Worm (Caenorhabditis elegans) whole organism, L2 larva: ENCODE results near the gene F58B6.1.
A peak's percentile ranks its signal among the peaks of the same experiment; 100 is the strongest.
"Not testable (repeated sequence)": the region's sequence is repeated elsewhere in the genome, so short reads cannot be mapped to it uniquely, and the experiment has no call there.

Experiments used
- R02D3.7 ChIP-seq: fragments of 150-350 bp; optimal IDR thresholded peaks from 2 replicates; lab custom pipeline; 2014; ENCODE audit warnings: missing biosample characterization, missing genetic modification characterization
- Y55F3AM.14 ChIP-seq: fragments of 200-800 bp; sonication (Bioruptor generic); optimal IDR thresholded peaks from 2 replicates; lab custom pipeline; 2018; ENCODE audit warnings: mild to moderate bottlenecking, missing genetic modification characterization, missing compliant biosample characterization
- aly-2 ChIP-seq: fragments of 150-350 bp; optimal IDR thresholded peaks from 2 replicates; lab custom pipeline; 2014; ENCODE audit warnings: missing biosample characterization, missing genetic modification characterization
- blmp-1 ChIP-seq: sonication (generic microtip); optimal IDR thresholded peaks from 2 replicates; lab custom pipeline; 2017; ENCODE audit warnings: missing genetic modification characterization, mild to moderate bottlenecking, missing compliant biosample characterization, antibody characterized with exemption, moderate library complexity; ENCODE audit not compliant: insufficient read depth
- elt-1 ChIP-seq: fragments of 150-350 bp; optimal IDR thresholded peaks from 2 replicates; lab custom pipeline; 2014; ENCODE audit warnings: missing biosample characterization, missing genetic modification characterization
- fos-1 ChIP-seq: fragments of 150-350 bp; optimal IDR thresholded peaks from 2 replicates; lab custom pipeline; 2014; ENCODE audit warnings: missing biosample characterization, missing genetic modification characterization
- lin-13 ChIP-seq: fragments of 150-350 bp; optimal IDR thresholded peaks from 2 replicates; lab custom pipeline; 2014; ENCODE audit warnings: missing biosample characterization, missing genetic modification reagents, missing genetic modification characterization
- lsy-2 ChIP-seq, 2 experiments: fragments of 150-350 bp in 1 of 2; sonication (generic microtip) in 1 of 2; optimal IDR thresholded peaks; 2 replicates each; lab custom pipeline; 2014 to 2017; ENCODE audit warnings: missing biosample characterization in 2 of 2, missing genetic modification characterization in 2 of 2
- mab-5 ChIP-seq: fragments of 150-350 bp; optimal IDR thresholded peaks from 2 replicates; lab custom pipeline; 2014; ENCODE audit warnings: missing biosample characterization, missing genetic modification characterization
- nhr-129 ChIP-seq: fragments of 150-350 bp; optimal IDR thresholded peaks from 2 replicates; lab custom pipeline; 2014; ENCODE audit warnings: missing biosample characterization, missing genetic modification characterization
- nhr-6 ChIP-seq: fragments of 150-350 bp; optimal IDR thresholded peaks from 2 replicates; lab custom pipeline; 2014; ENCODE audit warnings: missing biosample characterization, missing genetic modification characterization
- sem-4 ChIP-seq: fragments of 150-350 bp; optimal IDR thresholded peaks from 2 replicates; lab custom pipeline; 2014; ENCODE audit warnings: missing biosample characterization, missing genetic modification reagents, missing genetic modification characterization
- sma-9 ChIP-seq, 2 experiments: fragments of 150-350 bp in 1 of 2; sonication (generic microtip) in 1 of 2; optimal IDR thresholded peaks; 2 replicates each; lab custom pipeline; 2014 to 2016; ENCODE audit warnings: missing genetic modification characterization in 2 of 2, mild to moderate bottlenecking in 1 of 2, missing biosample characterization in 1 of 2, missing compliant biosample characterization in 1 of 2, missing genetic modification reagents in 1 of 2, moderate library complexity in 1 of 2
- snpc-4 ChIP-seq: fragments of 150-350 bp; optimal IDR thresholded peaks from 2 replicates; lab custom pipeline; 2014; ENCODE audit warnings: missing biosample characterization, missing genetic modification characterization
- unc-39 ChIP-seq: fragments of 150-350 bp; optimal IDR thresholded peaks from 2 replicates; lab custom pipeline; 2014; ENCODE audit warnings: missing biosample characterization, missing genetic modification characterization
- unc-55 ChIP-seq: fragments of 150-350 bp; sonication (generic microtip); optimal IDR thresholded peaks from 3 replicates; lab custom pipeline; 2014; ENCODE audit warnings: missing biosample characterization, missing genetic modification reagents, missing genetic modification characterization
- unc-62 ChIP-seq: fragments of 150-350 bp; optimal IDR thresholded peaks from 2 replicates; lab custom pipeline; 2014; ENCODE audit warnings: missing biosample characterization, missing genetic modification reagents, missing genetic modification characterization
- zag-1 ChIP-seq: fragments of 150-350 bp; optimal IDR thresholded peaks from 2 replicates; lab custom pipeline; 2014; ENCODE audit warnings: missing biosample characterization, missing genetic modification characterization
- ztf-1 ChIP-seq: fragments of 200-800 bp; sonication (Bioruptor generic); conservative IDR thresholded peaks from 2 replicates; pipeline ENCODE4 v1.3.6; 2022; ENCODE audit warnings: missing genetic modification characterization, missing compliant biosample characterization
- ztf-4 ChIP-seq: fragments of 150-350 bp; optimal IDR thresholded peaks from 2 replicates; lab custom pipeline; 2014; ENCODE audit warnings: missing biosample characterization, missing genetic modification characterization

The F58B6.1 gene

ce11 chrIII:1080536-1080935, 35.2 kb downstream of the F58B6.1 start, which contains the start of the genes rab-18 and kbp-4 (continued):
- peak; percentile 75 for TF ChIP-seq blmp-1 (tag; lab: Kevin White, UChicago)
- TF ChIP-seq lin-13 = peak; percentile 97
- TF ChIP-seq snpc-4 (tag; lab: Kevin White, UChicago) = peak; percentile 72
- peak; percentile 87 for TF ChIP-seq mab-5
- no peak for TF ChIP-seq unc-62 (GFP tag; lab: Kevin White, UChicago)
- TF ChIP-seq unc-39 = no peak
- TF ChIP-seq R02D3.7 = peak; percentile 31

- not testable (repeated sequence) for TF ChIP-seq unc-55 (GFP tag; lab: Kevin White, UChicago); lsy-2 (tag; optimal IDR thresholded peaks at IDR 0.05; lab: Kevin White, UChicago); aly-2 (tag; lab: Kevin White, UChicago)
Observed at ce11 chrIII:1076383-1076782, 39.3 kb downstream of the F58B6.1 start, which contains the start of gene uaf-1. Gene uaf-1, minus strand, starts transcription at chrIII:1076555.

- TF ChIP-seq blmp-1 (tag; lab: Kevin White, UChicago) (no peak), elt-1 (tag; lab: Kevin White, UChicago) (no peak), unc-62 (GFP tag; lab: Kevin White, UChicago) (no peak), nhr-6 (tag; lab: Kevin White, UChicago) (no peak), snpc-4 (tag; lab: Kevin White, UChicago) (no peak), fos-1 (no peak), ztf-1 (no peak), sem-4 (no peak), unc-55 (GFP tag; lab: Kevin White, UChicago) (no peak), sma-9 (GFP tag; optimal IDR thresholded peaks at IDR 0.05; lab: Kevin White, UChicago) (no peak), sma-9 (tag; optimal IDR thresholded peaks at IDR 0.05; lab: Kevin White, UChicago) (no peak), Y55F3AM.14 (GFP tag; lab: Kevin White, UChicago) (no peak), R02D3.7 (no peak), ztf-4 (no peak), nhr-129 (no peak), lsy-2 (tag; optimal IDR thresholded peaks at IDR 0.05; lab: Kevin White, UChicago) (no peak), zag-1 (no peak)
Observed at ce11 chrIII:1074152-1074551, 41.6 kb downstream of the F58B6.1 start.
